Worm (Caenorhabditis elegans) whole organism, young adult: ENCODE results near the gene daam-1.

Experiments
- Y95B8A.8 ChIP-seq: fragments of 200-800 bp; sonication (Bioruptor generic); IDR thresholded peaks from 2 replicates; pipeline ENCODE4 v1.3.6; 2022; ENCODE audit warnings: missing genetic modification reagents, missing genetic modification characterization, missing compliant biosample characterization
- ama-1 ChIP-seq, 3 experiments: fragments of 150-350 bp in 1 of 3; sonication (generic microtip) in 2 of 3; optimal IDR thresholded peaks; 2 replicates each; lab custom pipeline; 2014 to 2018; ENCODE audit warnings: missing biosample characterization in 2 of 3, missing genetic modification characterization in 2 of 3, missing genetic modification reagents in 2 of 3
- ceh-100 ChIP-seq: fragments of 200-800 bp; sonication (Bioruptor generic); IDR thresholded peaks from 2 replicates; pipeline ENCODE4 v1.3.6; 2022; ENCODE audit warnings: missing genetic modification reagents, missing genetic modification characterization, missing compliant biosample characterization
- egrh-3 ChIP-seq: fragments of 200-800 bp; sonication (Bioruptor generic); IDR thresholded peaks from 2 replicates; pipeline ENCODE4 v1.3.6; 2022; ENCODE audit warnings: missing genetic modification reagents, missing genetic modification characterization, missing compliant biosample characterization
- ekl-4 ChIP-seq: fragments of 200-800 bp; sonication (Bioruptor generic); IDR thresholded peaks from 2 replicates; pipeline ENCODE4 v1.3.6; 2022; ENCODE audit warnings: missing genetic modification reagents, missing genetic modification characterization, missing compliant biosample characterization
- ets-4 ChIP-seq: fragments of 200-800 bp; sonication (Bioruptor generic); optimal IDR thresholded peaks from 2 replicates; lab custom pipeline; 2018; ENCODE audit warnings: mild to moderate bottlenecking, missing genetic modification characterization, missing compliant biosample characterization
- lir-1 ChIP-seq: fragments of 200-800 bp; sonication (Bioruptor generic); conservative IDR thresholded peaks from 2 replicates; pipeline ENCODE4 v1.3.6; 2022; ENCODE audit warnings: missing genetic modification reagents, missing genetic modification characterization, missing compliant biosample characterization
- snpc-4 ChIP-seq, 5 experiments: fragments of 150-350 bp in 1 of 5; sonication (generic microtip) in 4 of 5; optimal IDR thresholded peaks; 2 replicates each; lab custom pipeline; 2014 to 2018; ENCODE audit warnings: missing genetic modification characterization in 5 of 5, missing biosample characterization in 3 of 5, antibody characterized with exemption in 2 of 5, mild to moderate bottlenecking in 2 of 5, missing compliant biosample characterization in 2 of 5, missing genotype in 2 of 5, moderate library complexity in 2 of 5, missing genetic modification reagents in 1 of 5
- unc-130 ChIP-seq: sonication (generic microtip); optimal IDR thresholded peaks from 2 replicates; lab custom pipeline; 2016; ENCODE audit warnings: missing genetic modification reagents, missing genetic modification characterization, missing compliant biosample characterization

DNA sequence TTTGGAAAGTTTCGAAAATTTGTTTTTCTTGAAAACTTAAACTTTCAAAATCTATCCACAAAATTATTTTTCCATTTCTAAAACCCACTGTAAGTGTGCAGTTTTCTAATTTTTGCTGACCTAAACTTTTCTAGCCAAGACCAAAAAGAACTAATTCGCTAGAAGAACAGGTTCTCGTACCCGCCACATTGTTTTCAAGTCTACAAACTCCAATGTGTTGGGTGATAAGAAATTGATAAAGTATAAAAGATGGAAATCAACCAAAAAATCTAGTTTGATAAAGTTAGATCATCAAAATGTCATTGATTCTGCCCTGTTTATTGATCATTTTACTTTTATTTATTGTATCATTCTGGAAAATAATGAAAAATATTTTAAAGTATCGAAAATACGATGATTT is 24.7 kb downstream of the daam-1 start, which contains the start of gene cyp-29A3:
- TF ChIP-seq ceh-100 (no peak), ets-4 (no peak), Y95B8A.8 (GFP tag; lab: Robert Waterston, UW) (no peak), lir-1 (GFP tag; lab: Robert Waterston, UW) (no peak), ama-1 (optimal IDR thresholded peaks at IDR 0.05; lab: Kevin White, UChicago) (no peak), ama-1 (GFP tag; optimal IDR thresholded peaks at IDR 0.05; lab: Kevin White, UChicago) (no peak), unc-130 (GFP tag; lab: Kevin White, UChicago) (no peak), egrh-3 (GFP tag; lab: Robert Waterston, UW) (no peak), ekl-4 (GFP tag; lab: Robert Waterston, UW) (no peak), snpc-4 (GFP tag; optimal IDR thresholded peaks at IDR 0.05; lab: Kevin White, UChicago) (no peak), snpc-4 (tag; optimal IDR thresholded peaks at IDR 0.05; lab: Kevin White, UChicago) (no peak)
